Worm (Caenorhabditis elegans) whole organism, L4 larva: ENCODE measurements around the gene lin-15A.

Source experiments
- D1046.2 ChIP-seq: fragments of 200-800 bp; sonication (Bioruptor generic); IDR thresholded peaks from 2 replicates; pipeline ENCODE4 v1.3.6; 2022; ENCODE audit warnings: missing genetic modification characterization, missing compliant biosample characterization
- F10B5.3 ChIP-seq: sonication (generic microtip); optimal IDR thresholded peaks from 2 replicates; lab custom pipeline; 2016; ENCODE audit warnings: mild to moderate bottlenecking, missing genetic modification characterization, missing compliant biosample characterization
- F37D6.2 ChIP-seq: sonication (generic microtip); optimal IDR thresholded peaks from 2 replicates; lab custom pipeline; 2016; ENCODE audit warnings: mild to moderate bottlenecking, missing genetic modification characterization, missing compliant biosample characterization
- F49E8.2 ChIP-seq: sonication (generic microtip); optimal IDR thresholded peaks from 2 replicates; lab custom pipeline; 2016; ENCODE audit warnings: missing compliant biosample characterization, mild to moderate bottlenecking, missing genetic modification characterization, borderline replicate concordance
- R02D3.7 ChIP-seq: fragments of 150-350 bp; sonication (generic microtip); optimal IDR thresholded peaks from 3 replicates; lab custom pipeline; 2014; ENCODE audit warnings: missing biosample characterization, missing genetic modification characterization
- T20F7.1 ChIP-seq: fragments of 200-800 bp; sonication (Bioruptor generic); optimal IDR thresholded peaks from 2 replicates; lab custom pipeline; 2018; ENCODE audit warnings: mild to moderate bottlenecking, missing genetic modification characterization, missing compliant biosample characterization
- T26A8.4 ChIP-seq: fragments of 200-800 bp; sonication (Bioruptor generic); IDR thresholded peaks from 2 replicates; pipeline ENCODE4 v1.3.6; 2022; ENCODE audit warnings: missing genetic modification characterization, missing compliant biosample characterization
- Y105C5A.15 ChIP-seq: fragments of 200-800 bp; sonication (Bioruptor generic); IDR thresholded peaks from 2 replicates; pipeline ENCODE4 v1.3.6; 2022; ENCODE audit warnings: missing genetic modification characterization, missing compliant biosample characterization
- Y5F2A.4 ChIP-seq: fragments of 200-800 bp; sonication (Bioruptor generic); optimal IDR thresholded peaks from 2 replicates; lab custom pipeline; 2018; ENCODE audit warnings: mild to moderate bottlenecking, missing genetic modification characterization, missing compliant biosample characterization
- aha-1 ChIP-seq: fragments of 150-350 bp; peaks from one replicate; lab custom pipeline; 2014; ENCODE audit warnings: missing biosample characterization, missing genetic modification characterization
- aly-2 ChIP-seq: sonication (generic microtip); optimal IDR thresholded peaks from 2 replicates; lab custom pipeline; 2018; ENCODE audit warnings: missing biosample characterization, missing genetic modification characterization
- arid-1 ChIP-seq: fragments of 200-800 bp; sonication (Bioruptor generic); conservative IDR thresholded peaks from 2 replicates; pipeline ENCODE4 v1.3.6; 2022; ENCODE audit warnings: missing genetic modification reagents, missing genetic modification characterization, missing compliant biosample characterization
- attf-4 ChIP-seq: sonication (generic microtip); optimal IDR thresholded peaks from 3 replicates; lab custom pipeline; 2017; ENCODE audit warnings: missing biosample characterization, missing genetic modification characterization
- ceh-32 ChIP-seq: sonication (generic microtip); optimal IDR thresholded peaks from 2 replicates; lab custom pipeline; 2016; ENCODE audit warnings: mild to moderate bottlenecking, missing genetic modification characterization, missing compliant biosample characterization; ENCODE audit not compliant: poor library complexity
- cey-2 ChIP-seq: sonication (generic microtip); optimal IDR thresholded peaks from 3 replicates; lab custom pipeline; 2017; ENCODE audit warnings: missing genetic modification characterization, mild to moderate bottlenecking, missing compliant biosample characterization, antibody characterized with exemption, borderline replicate concordance; ENCODE audit not compliant: insufficient read depth
- daf-19 ChIP-seq: fragments of 200-800 bp; sonication (Bioruptor generic); conservative IDR thresholded peaks from 2 replicates; pipeline ENCODE4 v1.3.6; 2022; ENCODE audit warnings: missing genetic modification characterization, missing compliant biosample characterization
- dmd-8 ChIP-seq: fragments of 200-800 bp; sonication (Bioruptor generic); IDR thresholded peaks from 2 replicates; pipeline ENCODE4 v1.3.6; 2022; ENCODE audit warnings: missing genetic modification characterization, missing compliant biosample characterization
- dmd-9 ChIP-seq: fragments of 200-800 bp; sonication (Bioruptor generic); IDR thresholded peaks from 2 replicates; pipeline ENCODE4 v1.3.6; 2022; ENCODE audit warnings: missing genetic modification reagents, missing genetic modification characterization, missing compliant biosample characterization
- egl-27 ChIP-seq: sonication (generic microtip); optimal IDR thresholded peaks from 3 replicates; lab custom pipeline; 2017; ENCODE audit warnings: missing biosample characterization, missing genetic modification reagents, missing genetic modification characterization
- egl-43 ChIP-seq: fragments of 200-800 bp; sonication (Bioruptor generic); IDR thresholded peaks from 2 replicates; pipeline ENCODE4 v1.3.6; 2022; ENCODE audit warnings: missing genetic modification reagents, missing genetic modification characterization, missing compliant biosample characterization
- fkh-10 ChIP-seq: fragments of 150-350 bp; optimal IDR thresholded peaks from 2 replicates; lab custom pipeline; 2014; ENCODE audit warnings: missing biosample characterization, missing genetic modification reagents, missing genetic modification characterization
- hlh-30 ChIP-seq: sonication (generic microtip); optimal IDR thresholded peaks from 2 replicates; lab custom pipeline; 2017; ENCODE audit warnings: antibody characterized with exemption, mild to moderate bottlenecking, missing genetic modification characterization, missing compliant biosample characterization; ENCODE audit not compliant: insufficient read depth
- hmg-1.1 ChIP-seq: fragments of 200-800 bp; sonication (Bioruptor generic); IDR thresholded peaks from 2 replicates; pipeline ENCODE4 v1.3.6; 2022; ENCODE audit warnings: missing genetic modification reagents, missing genetic modification characterization, missing compliant biosample characterization
- lim-7 ChIP-seq: fragments of 200-800 bp; sonication (Bioruptor generic); IDR thresholded peaks from 2 replicates; pipeline ENCODE4 v1.3.6; 2022; ENCODE audit warnings: missing genetic modification characterization, missing compliant biosample characterization
- lin-38 ChIP-seq: fragments of 200-800 bp; sonication (Bioruptor generic); IDR thresholded peaks from 2 replicates; pipeline ENCODE4 v1.3.6; 2022; ENCODE audit warnings: missing genetic modification reagents, missing genetic modification characterization, missing compliant biosample characterization
- lin-39 ChIP-seq: fragments of 150-350 bp; optimal IDR thresholded peaks from 2 replicates; lab custom pipeline; 2014; ENCODE audit warnings: missing biosample characterization, missing genetic modification reagents, missing genetic modification characterization
- lsy-2 ChIP-seq, 2 experiments: fragments of 150-350 bp in 1 of 2; sonication (generic microtip) in 1 of 2; optimal IDR thresholded peaks; 2 replicates each; lab custom pipeline; 2014 to 2017; ENCODE audit warnings: missing biosample characterization in 2 of 2, missing genetic modification characterization in 2 of 2
- madf-9 ChIP-seq: fragments of 200-800 bp; sonication (Bioruptor generic); conservative IDR thresholded peaks from 2 replicates; pipeline ENCODE4 v1.3.6; 2022; ENCODE audit warnings: missing genetic modification reagents, missing genetic modification characterization, missing compliant biosample characterization
- mxl-2 ChIP-seq: fragments of 200-800 bp; sonication (Bioruptor generic); conservative IDR thresholded peaks from 2 replicates; pipeline ENCODE4 v1.3.6; 2022; ENCODE audit warnings: missing genetic modification reagents, missing genetic modification characterization, missing compliant biosample characterization
- mxl-3 ChIP-seq: fragments of 200-800 bp; sonication (Bioruptor generic); optimal IDR thresholded peaks from 2 replicates; lab custom pipeline; 2018; ENCODE audit warnings: mild to moderate bottlenecking, missing genetic modification characterization, missing compliant biosample characterization
- nhr-11 ChIP-seq: fragments of 150-350 bp; optimal IDR thresholded peaks from 2 replicates; lab custom pipeline; 2014; ENCODE audit warnings: missing biosample characterization, missing genetic modification characterization
- nhr-111 ChIP-seq: fragments of 200-800 bp; sonication (Bioruptor generic); optimal IDR thresholded peaks from 2 replicates; lab custom pipeline; 2018; ENCODE audit warnings: mild to moderate bottlenecking, missing genetic modification characterization, missing compliant biosample characterization
- nhr-237 ChIP-seq: sonication (generic microtip); optimal IDR thresholded peaks from 2 replicates; lab custom pipeline; 2017; ENCODE audit warnings: missing biosample characterization, missing genetic modification characterization
- nhr-41 ChIP-seq: fragments of 200-800 bp; sonication (Bioruptor generic); IDR thresholded peaks from 2 replicates; pipeline ENCODE4 v1.3.6; 2022; ENCODE audit warnings: missing genetic modification reagents, missing genetic modification characterization, missing compliant biosample characterization
- nhr-42 ChIP-seq: fragments of 200-800 bp; sonication (Bioruptor generic); IDR thresholded peaks from 2 replicates; pipeline ENCODE4 v1.3.6; 2022; ENCODE audit warnings: missing genetic modification characterization, missing compliant biosample characterization
- nhr-48 ChIP-seq: sonication (generic microtip); optimal IDR thresholded peaks from 2 replicates; lab custom pipeline; 2016; ENCODE audit warnings: mild to moderate bottlenecking, missing genetic modification characterization, missing compliant biosample characterization
- nhr-6 ChIP-seq: fragments of 150-350 bp; optimal IDR thresholded peaks from 2 replicates; lab custom pipeline; 2014; ENCODE audit warnings: missing biosample characterization, missing genetic modification characterization
- php-3 ChIP-seq: fragments of 200-800 bp; sonication (Bioruptor generic); IDR thresholded peaks from 2 replicates; pipeline ENCODE4 v1.3.6; 2022; ENCODE audit warnings: missing genetic modification reagents, missing genetic modification characterization, missing compliant biosample characterization
- rbr-2 ChIP-seq: sonication (generic microtip); optimal IDR thresholded peaks from 2 replicates; lab custom pipeline; 2016; ENCODE audit warnings: missing genotype, missing genetic modification characterization, missing compliant biosample characterization
- set-16 ChIP-seq: fragments of 200-800 bp; sonication (Bioruptor generic); IDR thresholded peaks from 2 replicates; pipeline ENCODE4 v1.3.6; 2022; ENCODE audit warnings: missing genetic modification reagents, missing genetic modification characterization, missing compliant biosample characterization
- skn-1 ChIP-seq: fragments of 150-350 bp; optimal IDR thresholded peaks from 2 replicates; lab custom pipeline; 2014; ENCODE audit warnings: missing biosample characterization, missing genetic modification characterization
- snpc-1.2 ChIP-seq: fragments of 200-800 bp; sonication (Bioruptor generic); IDR thresholded peaks from 2 replicates; pipeline ENCODE4 v1.3.6; 2022; ENCODE audit warnings: missing genetic modification reagents, missing genetic modification characterization, missing compliant biosample characterization
- snpc-4 ChIP-seq: fragments of 150-350 bp; optimal IDR thresholded peaks from 2 replicates; lab custom pipeline; 2014; ENCODE audit warnings: missing biosample characterization, missing genetic modification characterization
- spr-1 ChIP-seq: sonication (generic microtip); optimal IDR thresholded peaks from 2 replicates; lab custom pipeline; 2016; ENCODE audit warnings: mild to moderate bottlenecking, missing genetic modification characterization, missing compliant biosample characterization
- spr-3 ChIP-seq: fragments of 200-800 bp; sonication (Bioruptor generic); optimal IDR thresholded peaks from 2 replicates; lab custom pipeline; 2018; ENCODE audit warnings: mild to moderate bottlenecking, missing genetic modification characterization, missing compliant biosample characterization
- tag-97 ChIP-seq: fragments of 200-800 bp; sonication (Bioruptor generic); IDR thresholded peaks from 2 replicates; pipeline ENCODE4 v1.3.6; 2022; ENCODE audit warnings: missing genetic modification characterization, missing compliant biosample characterization
- tra-1 ChIP-seq: fragments of 200-800 bp; sonication (Bioruptor generic); IDR thresholded peaks from 2 replicates; pipeline ENCODE4 v1.3.6; 2022; ENCODE audit warnings: missing genetic modification reagents, missing genetic modification characterization, missing compliant biosample characterization
- zag-1 ChIP-seq: fragments of 150-350 bp; optimal IDR thresholded peaks from 2 replicates; lab custom pipeline; 2014; ENCODE audit warnings: missing biosample characterization, missing genetic modification characterization
- zfp-3 ChIP-seq: fragments of 200-800 bp; sonication (Bioruptor generic); conservative IDR thresholded peaks from 2 replicates; pipeline ENCODE4 v1.3.6; 2022; ENCODE audit warnings: missing genetic modification reagents, missing genetic modification characterization, missing compliant biosample characterization
- zip-11 ChIP-seq: fragments of 200-800 bp; sonication (Bioruptor generic); IDR thresholded peaks from 2 replicates; pipeline ENCODE4 v1.3.6; 2022; ENCODE audit warnings: missing genetic modification characterization, missing compliant biosample characterization
- ztf-11 ChIP-seq: fragments of 150-350 bp; optimal IDR thresholded peaks from 2 replicates; lab custom pipeline; 2014; ENCODE audit warnings: missing biosample characterization, missing genetic modification characterization
- ztf-7 ChIP-seq: fragments of 150-350 bp; optimal IDR thresholded peaks from 2 replicates; lab custom pipeline; 2014; ENCODE audit warnings: missing biosample characterization, missing genetic modification characterization

lin-15A gene

ce11 chrX:15741852-15742251, 10.1 kb downstream of the lin-15A start (continued):
- no peak for TF ChIP-seq attf-4
- TF ChIP-seq tra-1 (GFP tag; lab: Robert Waterston, UW): peak; percentile 75
- TF ChIP-seq hlh-30 (tag; lab: Kevin White, UChicago): peak; percentile 68
- peak; percentile 92 for TF ChIP-seq arid-1 (GFP tag; lab: Robert Waterston, UW)
- TF ChIP-seq egl-43: peak; percentile 96
- peak; percentile 88 for TF ChIP-seq dmd-9 (GFP tag; lab: Robert Waterston, UW)
- peak; percentile 89 for TF ChIP-seq snpc-1.2 (GFP tag; lab: Robert Waterston, UW)
- TF ChIP-seq nhr-111 (GFP tag; lab: Kevin White, UChicago): peak; percentile 84
- peak; percentile 68 for TF ChIP-seq T20F7.1
- peak; percentile 86 for TF ChIP-seq Y105C5A.15 (GFP tag; lab: Robert Waterston, UW)
- no peak for TF ChIP-seq spr-3 (GFP tag; lab: Kevin White, UChicago)
- TF ChIP-seq egl-27 (tag; lab: Kevin White, UChicago): no peak
- TF ChIP-seq lin-39: no peak
- no peak for TF ChIP-seq cey-2 (tag; lab: Kevin White, UChicago)
- TF ChIP-seq ztf-11 (tag; lab: Kevin White, UChicago): no peak
- peak; percentile 78 for TF ChIP-seq rbr-2 (tag; lab: Kevin White, UChicago)
- TF ChIP-seq daf-19 (GFP tag; lab: Robert Waterston, UW): no peak
- TF ChIP-seq snpc-4 (tag; lab: Kevin White, UChicago): no peak
- TF ChIP-seq tag-97 (GFP tag; lab: Robert Waterston, UW): no peak
- peak; percentile 79; the same call in 1 of the 2 replicates for TF ChIP-seq D1046.2
- no peak for TF ChIP-seq aly-2 (tag; lab: Kevin White, UChicago)
- peak; percentile 83 for TF ChIP-seq T26A8.4 (GFP tag; lab: Robert Waterston, UW)
- peak; percentile 97 for TF ChIP-seq hmg-1.1 (GFP tag; lab: Robert Waterston, UW)
- TF ChIP-seq nhr-42 (GFP tag; lab: Robert Waterston, UW): peak; percentile 83
- peak; percentile 70 for TF ChIP-seq mxl-2
- peak; percentile 41 for TF ChIP-seq nhr-48 (tag; lab: Kevin White, UChicago)
- TF ChIP-seq zfp-3 (GFP tag; lab: Robert Waterston, UW): no peak
- TF ChIP-seq nhr-41 (GFP tag; lab: Robert Waterston, UW): 0 out of 2 replicates have a peak, but pooled peaks have one; percentile 40
- peak; percentile 12 for TF ChIP-seq F10B5.3 (tag; lab: Kevin White, UChicago)
- TF ChIP-seq ztf-7 (tag; lab: Kevin White, UChicago): peak; percentile 31
- no peak for TF ChIP-seq R02D3.7 (tag; lab: Kevin White, UChicago)
- TF ChIP-seq zag-1: no peak
- TF ChIP-seq aha-1 (tag; lab: Kevin White, UChicago): no peak
- TF ChIP-seq lsy-2 (tag; optimal IDR thresholded peaks at IDR 0.05; lab: Kevin White, UChicago): no peak
- peak; percentile 63 for TF ChIP-seq spr-1 (tag; lab: Kevin White, UChicago)
- TF ChIP-seq dmd-8: peak; percentile 94
- peak; percentile 82 for TF ChIP-seq madf-9 (GFP tag; lab: Robert Waterston, UW)
- no peak for TF ChIP-seq zip-11 (GFP tag; lab: Robert Waterston, UW)
- TF ChIP-seq F37D6.2 (tag; lab: Kevin White, UChicago): peak; percentile 67
- peak; percentile 4 for TF ChIP-seq mxl-3 (GFP tag; lab: Kevin White, UChicago)
- no peak for TF ChIP-seq ceh-32 (tag; lab: Kevin White, UChicago)
- peak; percentile 54 for TF ChIP-seq F49E8.2 (tag; lab: Kevin White, UChicago)
- peak; percentile 39 for TF ChIP-seq fkh-10
- TF ChIP-seq set-16 (GFP tag; lab: Robert Waterston, UW): peak; percentile 75
- peak; percentile 8 for TF ChIP-seq nhr-6 (tag; lab: Kevin White, UChicago)
- TF ChIP-seq nhr-237 (tag; lab: Kevin White, UChicago): no peak
- 0 out of 2 replicates have a peak, but pooled peaks have one; percentile 40 for TF ChIP-seq php-3 (GFP tag; lab: Robert Waterston, UW)
- TF ChIP-seq lim-7: peak; percentile 88
- TF ChIP-seq nhr-11 (tag; lab: Kevin White, UChicago): peak; percentile 30
- TF ChIP-seq skn-1 (tag; lab: Kevin White, UChicago): no peak
- TF ChIP-seq Y5F2A.4 (GFP tag; lab: Kevin White, UChicago): peak; percentile 50
- TF ChIP-seq lin-38 (GFP tag; lab: Robert Waterston, UW): peak; percentile 79
